Fruit fly (Drosophila melanogaster): ENCODE results near the gene SMC5.

Gene SMC5

dm6 chr3L:21568848-21569372 is at the start of gene SMC5, which contains the start of gene CRIF:
TSS of gene SMC5 (plus strand) at chr3L:21569176.
TSS of gene CRIF (minus strand) at chr3L:21568898.
- TF ChIP-seq lz (GFP tag; optimal IDR thresholded peaks at IDR 0.05) (peak; percentile 69), Hr38 (GFP tag; optimal IDR thresholded peaks at IDR 0.05) (no peak), CG7368 (GFP tag; optimal IDR thresholded peaks at IDR 0.05) (no peak), spab (GFP tag; optimal IDR thresholded peaks at IDR 0.05) (no peak), CG4318 (GFP tag; optimal IDR thresholded peaks at IDR 0.05) (no peak), fkh (GFP tag; optimal IDR thresholded peaks at IDR 0.05) (no peak), Ets21C (GFP tag; optimal IDR thresholded peaks at IDR 0.05) (peak; percentile 52), Eip93F (GFP tag; optimal IDR thresholded peaks at IDR 0.05) (peak; percentile 51), Gug (GFP tag; IDR thresholded peaks at IDR 0.05) (no peak), CG6163 (GFP tag; IDR thresholded peaks at IDR 0.05) (no peak), achi (GFP tag; optimal IDR thresholded peaks at IDR 0.05) (no peak), CG9139 (GFP tag; optimal IDR thresholded peaks at IDR 0.05) (no peak), Blimp-1 (GFP tag; optimal IDR thresholded peaks at IDR 0.05) (no peak), CG6792 (GFP tag; optimal IDR thresholded peaks at IDR 0.05) (no peak), CG8319 (GFP tag; optimal IDR thresholded peaks at IDR 0.05) (peak; percentile 5), dsx (GFP tag; optimal IDR thresholded peaks at IDR 0.05; ENCODE audit: poor library complexity, severe bottlenecking) (no peak), CG8632 (GFP tag; optimal IDR thresholded peaks at IDR 0.05) (no peak), fd85E (GFP tag; optimal IDR thresholded peaks at IDR 0.05) (no peak), CG10669 (GFP tag; optimal IDR thresholded peaks at IDR 0.05) (no peak), CG10631 (GFP tag; optimal IDR thresholded peaks at IDR 0.05) (peak; percentile 60), CG1621 (tag; optimal IDR thresholded peaks at IDR 0.05) (no peak), Sox14 (GFP tag; optimal IDR thresholded peaks at IDR 0.05) (no peak), CG6808 (GFP tag; optimal IDR thresholded peaks at IDR 0.05) (no peak), acj6 (GFP tag; optimal IDR thresholded peaks at IDR 0.05) (peak; percentile 63), cyc (GFP tag; optimal IDR thresholded peaks at IDR 0.05) (peak; percentile 53), CG31627 (GFP tag; optimal IDR thresholded peaks at IDR 0.05) (peak; percentile 71), Hr39 (GFP tag; optimal IDR thresholded peaks at IDR 0.05) (no peak), Hr4 (GFP tag; optimal IDR thresholded peaks at IDR 0.05) (peak; percentile 75), vri (GFP tag; optimal IDR thresholded peaks at IDR 0.05) (no peak), CG6854 (GFP tag; optimal IDR thresholded peaks at IDR 0.05) (no peak), OdsH (GFP tag; optimal IDR thresholded peaks at IDR 0.05) (no peak), Sox102F (GFP tag; optimal IDR thresholded peaks at IDR 0.05) (no peak), Eip78C (GFP tag) (no peak), esn (GFP tag; optimal IDR thresholded peaks at IDR 0.05) (peak; percentile 71), CG3032 (tag; optimal IDR thresholded peaks at IDR 0.05) (peak; percentile 60), CG16779 (tag; optimal IDR thresholded peaks at IDR 0.05) (no peak), salr (GFP tag; optimal IDR thresholded peaks at IDR 0.05) (peak in 1 of 2 experiments; percentile 37), CG34406 (GFP tag; optimal IDR thresholded peaks at IDR 0.05) (no peak), eg (GFP tag; IDR thresholded peaks at IDR 0.05) (no peak), CG32006 (GFP tag; optimal IDR thresholded peaks at IDR 0.05) (no peak), Met (GFP tag; optimal IDR thresholded peaks at IDR 0.05) (no peak), pdm3 (GFP tag; optimal IDR thresholded peaks at IDR 0.05) (no peak), dac (GFP tag; optimal IDR thresholded peaks at IDR 0.05) (no peak), CG11902 (GFP tag; optimal IDR thresholded peaks at IDR 0.05) (peak; percentile 18), CG15336 (GFP tag; IDR thresholded peaks at IDR 0.05) (0 out of 2 replicates have a peak, but pooled peaks have one; percentile 16), svp (GFP tag) (no peak), Lpt (GFP tag; optimal IDR thresholded peaks at IDR 0.05) (no peak), CG3919 (GFP tag; optimal IDR thresholded peaks at IDR 0.05) (no peak), CG11294 (GFP tag; IDR thresholded peaks at IDR 0.05) (no peak; the same call in 1 of the 2 replicates), ss (GFP tag; optimal IDR thresholded peaks at IDR 0.05) (no peak), CG11762 (GFP tag; optimal IDR thresholded peaks at IDR 0.05; ENCODE audit: insufficient read depth) (peak; percentile 0), Sox15 (GFP tag; optimal IDR thresholded peaks at IDR 0.05) (peak; percentile 48)
